Worm (Caenorhabditis elegans) whole organism, early embryonic: Measurements from ENCODE around the gene C07H4.1.

ENCODE experiments used
- B0310.2 ChIP-seq: sonication (generic microtip); optimal IDR thresholded peaks from 2 replicates; lab custom pipeline; 2016; ENCODE audit warnings: mild to moderate bottlenecking, missing genetic modification characterization, missing compliant biosample characterization
- F13C5.2 ChIP-seq: sonication (generic microtip); optimal IDR thresholded peaks from 2 replicates; lab custom pipeline; 2017; ENCODE audit warnings: mild to moderate bottlenecking, missing genetic modification characterization, inconsistent platforms, missing compliant biosample characterization
- aly-1 ChIP-seq: sonication (generic microtip); optimal IDR thresholded peaks from 2 replicates; lab custom pipeline; 2016; ENCODE audit warnings: missing genetic modification characterization, missing compliant biosample characterization
- ama-1 ChIP-seq: fragments of 150-350 bp; optimal IDR thresholded peaks from 2 replicates; lab custom pipeline; 2014
- ceh-13 ChIP-seq: fragments of 200-800 bp; sonication (Bioruptor generic); optimal IDR thresholded peaks from 2 replicates; lab custom pipeline; 2018; ENCODE audit warnings: mild to moderate bottlenecking, missing genetic modification characterization, missing compliant biosample characterization
- ceh-36 ChIP-seq: sonication (generic microtip); optimal IDR thresholded peaks from 2 replicates; lab custom pipeline; 2016; ENCODE audit warnings: missing genetic modification characterization, inconsistent platforms, missing compliant biosample characterization
- ets-7 ChIP-seq: sonication (generic microtip); optimal IDR thresholded peaks from 2 replicates; lab custom pipeline; 2016; ENCODE audit warnings: missing genotype, missing genetic modification characterization, missing compliant biosample characterization
- flt-1 ChIP-seq: fragments of 200-800 bp; sonication (Bioruptor generic); IDR thresholded peaks from 2 replicates; pipeline ENCODE4 v1.3.6; 2022; ENCODE audit warnings: missing genetic modification characterization, missing compliant biosample characterization
- hmbx-1 ChIP-seq: sonication (generic microtip); optimal IDR thresholded peaks from 2 replicates; lab custom pipeline; 2016; ENCODE audit warnings: mild to moderate bottlenecking, missing genetic modification characterization, missing compliant biosample characterization
- hmg-4 ChIP-seq: fragments of 200-800 bp; sonication (Bioruptor generic); optimal IDR thresholded peaks from 2 replicates; lab custom pipeline; 2018; ENCODE audit warnings: mild to moderate bottlenecking, missing genetic modification characterization, missing compliant biosample characterization
- hnd-1 ChIP-seq: sonication (generic microtip); optimal IDR thresholded peaks from 2 replicates; lab custom pipeline; 2016; ENCODE audit warnings: missing genetic modification characterization, missing compliant biosample characterization
- pes-1 ChIP-seq: fragments of 200-800 bp; sonication (Bioruptor generic); IDR thresholded peaks from 2 replicates; pipeline ENCODE4 v1.3.6; 2022; ENCODE audit warnings: missing genetic modification reagents, missing genetic modification characterization, missing compliant biosample characterization
- scrt-1 ChIP-seq: fragments of 200-800 bp; sonication (Bioruptor generic); IDR thresholded peaks from 2 replicates; pipeline ENCODE4 v1.3.6; 2022; ENCODE audit warnings: missing genetic modification characterization, missing compliant biosample characterization
- sea-1 ChIP-seq: fragments of 200-800 bp; sonication (Bioruptor generic); conservative IDR thresholded peaks from 2 replicates; pipeline ENCODE4 v1.3.6; 2022; ENCODE audit warnings: missing genetic modification characterization, missing compliant biosample characterization
- tbx-11 ChIP-seq: fragments of 200-800 bp; sonication (Bioruptor generic); IDR thresholded peaks from 2 replicates; pipeline ENCODE4 v1.3.6; 2022; ENCODE audit warnings: missing genetic modification characterization, missing compliant biosample characterization
- tbx-37 ChIP-seq: fragments of 200-800 bp; sonication (Bioruptor generic); conservative IDR thresholded peaks from 2 replicates; pipeline ENCODE4 v1.3.6; 2022; ENCODE audit warnings: missing genetic modification reagents, missing genetic modification characterization, missing compliant biosample characterization
- tra-4 ChIP-seq: sonication (generic microtip); optimal IDR thresholded peaks from 2 replicates; lab custom pipeline; 2017; ENCODE audit warnings: missing genetic modification characterization, missing compliant biosample characterization

The C07H4.1 gene

DNA sequence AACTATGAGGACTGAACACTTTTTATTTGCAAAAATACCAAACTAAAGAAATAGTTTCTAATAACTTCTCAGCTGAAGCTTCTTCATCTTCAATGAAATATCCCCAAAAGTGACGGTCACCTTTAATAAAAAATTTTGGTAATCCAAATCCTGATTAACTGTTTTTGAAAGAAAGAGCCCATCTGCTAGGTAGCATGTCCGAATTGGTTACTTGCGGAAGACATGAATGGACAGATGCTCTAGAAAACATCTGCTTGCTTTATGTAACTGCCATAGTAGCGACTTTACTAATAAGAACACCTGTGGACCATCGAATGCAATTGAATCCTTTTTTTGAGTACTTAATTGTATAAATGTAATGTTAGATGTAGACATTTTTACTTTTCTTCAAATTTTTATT lies 34.5 kb downstream of the C07H4.1 start:
- TF ChIP-seq ama-1 (lab: Kevin White, UChicago) (peak; percentile 79), ceh-36 (tag; lab: Kevin White, UChicago) (no peak)

DNA sequence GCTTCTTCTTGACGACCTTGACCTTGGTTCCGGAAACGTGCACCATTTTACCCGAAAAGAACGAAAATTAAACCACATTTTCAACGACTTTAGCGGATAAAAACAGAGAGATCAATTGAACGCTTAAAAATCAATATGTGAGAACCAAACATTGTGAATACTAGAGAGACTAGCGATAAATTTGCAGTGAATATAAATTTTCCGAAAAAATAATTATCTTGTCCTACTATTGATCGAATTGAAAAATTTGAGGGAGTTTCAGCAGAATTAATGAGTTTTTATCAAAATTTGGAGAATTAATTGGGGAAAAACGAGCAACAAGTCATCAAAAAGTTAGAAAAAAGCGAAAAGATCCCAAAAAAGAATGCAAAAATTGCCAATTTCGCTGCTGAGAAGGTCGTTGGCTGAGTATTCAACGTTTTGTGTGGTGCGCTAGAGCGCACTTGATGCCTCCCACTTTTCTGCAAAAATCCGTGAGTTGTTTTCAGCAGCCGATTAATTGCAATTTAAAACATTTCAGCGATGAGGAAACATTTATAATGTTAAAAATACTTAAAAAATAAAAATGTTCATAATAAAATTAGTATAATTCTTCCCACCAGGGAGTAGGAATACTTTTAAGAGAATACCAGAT lies 36.3 kb downstream of the C07H4.1 start, which contains the start of gene rpl-32:
rpl-32 (minus strand) TSS at position 51 of the 634 bp plus-strand sequence.
- TF ChIP-seq F13C5.2 (tag; lab: Kevin White, UChicago) (peak; percentile 65), scrt-1 (GFP tag; lab: Robert Waterston, UW) (no peak), ceh-13 (GFP tag; lab: Kevin White, UChicago) (no peak), hnd-1 (tag; lab: Kevin White, UChicago) (no peak), ceh-36 (tag; lab: Kevin White, UChicago) (no peak), pes-1 (GFP tag; lab: Robert Waterston, UW) (no peak), hmg-4 (peak; percentile 51), tbx-37 (GFP tag; lab: Robert Waterston, UW) (no peak), B0310.2 (tag; lab: Kevin White, UChicago) (no peak), tbx-11 (no peak), flt-1 (no peak)

DNA sequence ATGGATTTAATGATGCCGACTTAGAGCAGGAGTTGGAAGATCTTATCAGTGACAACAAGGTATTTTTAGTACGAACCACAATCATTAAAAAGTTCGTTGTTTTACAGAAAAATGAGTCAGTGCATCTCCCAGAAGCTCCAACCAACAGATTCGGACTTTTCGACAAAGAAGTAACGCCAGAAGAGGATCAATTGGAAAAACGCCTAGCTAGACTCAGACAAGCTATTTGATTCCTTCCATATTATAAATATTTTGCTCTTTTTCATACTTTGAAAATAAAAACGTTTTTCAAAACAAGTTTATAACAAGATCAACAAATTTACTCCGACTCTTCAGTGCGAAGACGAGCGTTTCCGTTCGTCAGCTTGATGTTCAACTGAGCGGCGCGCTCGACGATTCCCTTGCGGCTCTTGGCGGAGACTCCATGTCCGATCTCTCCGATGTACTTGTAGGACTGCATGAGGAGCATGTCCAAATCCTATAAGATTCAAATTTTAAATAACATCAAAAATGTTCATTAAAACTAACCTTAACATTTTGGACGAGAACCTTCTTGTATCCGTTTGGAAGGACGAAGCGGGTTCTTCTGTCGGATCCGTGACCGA lies 37.2 kb downstream of the C07H4.1 start:
- no peak for TF ChIP-seq tra-4
- TF ChIP-seq flt-1, result no peak
- no peak for TF ChIP-seq aly-1 (tag; lab: Kevin White, UChicago)
- TF ChIP-seq tbx-37 (GFP tag; lab: Robert Waterston, UW), result no peak
- TF ChIP-seq tbx-11, result no peak
- TF ChIP-seq hnd-1 (tag; lab: Kevin White, UChicago), result no peak
- TF ChIP-seq ceh-13 (GFP tag; lab: Kevin White, UChicago), result no peak
- no peak for TF ChIP-seq B0310.2 (tag; lab: Kevin White, UChicago)
- TF ChIP-seq pes-1 (GFP tag; lab: Robert Waterston, UW), result no peak
- TF ChIP-seq sea-1 (GFP tag; lab: Robert Waterston, UW), result no peak
- no peak for TF ChIP-seq hmg-4
- TF ChIP-seq ets-7 (tag; lab: Kevin White, UChicago), result no peak
- no peak for TF ChIP-seq F13C5.2 (tag; lab: Kevin White, UChicago)
- no peak for TF ChIP-seq scrt-1 (GFP tag; lab: Robert Waterston, UW)
- TF ChIP-seq ceh-36 (tag; lab: Kevin White, UChicago), result no peak
- TF ChIP-seq hmbx-1 (tag; lab: Kevin White, UChicago), result no peak
- TF ChIP-seq ama-1 (lab: Kevin White, UChicago), result no peak

DNA sequence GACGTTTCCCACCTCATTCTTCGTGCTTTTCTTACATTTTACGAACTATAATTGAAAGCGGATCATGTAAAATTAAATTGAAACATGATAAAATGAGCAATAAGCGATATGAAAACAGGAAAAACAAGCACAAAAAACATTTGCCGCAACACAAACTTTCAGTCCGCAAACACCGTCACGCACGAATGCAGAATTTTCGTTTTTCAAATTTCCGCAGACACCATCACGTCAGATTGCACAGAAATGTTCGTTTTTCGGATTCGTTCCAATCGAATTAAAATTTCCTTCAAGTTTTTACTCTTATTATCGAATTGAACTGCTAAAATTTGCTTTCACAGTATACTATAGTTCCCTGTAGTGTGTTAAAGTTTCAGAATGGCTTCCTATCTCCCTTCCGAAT lies 38.9 kb downstream of the C07H4.1 start, which contains the start of gene chmp-7:
chmp-7 (plus strand) TSS at position 369 of the 400 bp plus-strand sequence.
- TF ChIP-seq scrt-1 (GFP tag; lab: Robert Waterston, UW) (peak; percentile 66; the same call in 1 of the 2 replicates), aly-1 (tag; lab: Kevin White, UChicago) (no peak), hmg-4 (peak; percentile 50), sea-1 (GFP tag; lab: Robert Waterston, UW) (no peak), ama-1 (lab: Kevin White, UChicago) (no peak), F13C5.2 (tag; lab: Kevin White, UChicago) (peak; percentile 79)

DNA sequence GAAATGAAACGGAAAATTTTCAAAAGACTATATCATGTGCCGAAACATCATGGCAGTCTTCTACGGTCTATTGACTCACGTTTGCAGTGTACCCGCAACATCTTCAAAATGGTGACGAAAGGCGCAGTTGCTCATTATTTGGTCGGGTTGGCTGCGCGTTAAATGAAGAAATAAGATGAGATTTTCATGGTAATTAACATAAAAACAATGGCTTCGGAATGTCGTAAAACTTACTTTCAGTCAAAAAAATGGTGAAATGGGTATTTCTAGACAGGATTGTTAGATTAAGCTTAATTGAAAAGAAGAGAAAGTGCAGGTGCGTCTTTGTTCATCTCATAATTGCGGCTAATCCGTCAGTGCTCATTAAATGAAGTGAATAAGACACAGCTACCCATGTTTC lies 39.9 kb downstream of the C07H4.1 start, which contains the start of gene T24B8.7:
T24B8.7 (minus strand) TSS at position 101 of the 400 bp plus-strand sequence.
- TF ChIP-seq flt-1 (no peak), aly-1 (tag; lab: Kevin White, UChicago) (no peak), F13C5.2 (tag; lab: Kevin White, UChicago) (no peak), hmg-4 (no peak), B0310.2 (tag; lab: Kevin White, UChicago) (no peak), tra-4 (no peak), ceh-36 (tag; lab: Kevin White, UChicago) (no peak), hnd-1 (tag; lab: Kevin White, UChicago) (no peak), hmbx-1 (tag; lab: Kevin White, UChicago) (no peak), scrt-1 (GFP tag; lab: Robert Waterston, UW) (no peak), pes-1 (GFP tag; lab: Robert Waterston, UW) (no peak), tbx-11 (no peak), sea-1 (GFP tag; lab: Robert Waterston, UW) (no peak), ets-7 (tag; lab: Kevin White, UChicago) (no peak), ama-1 (lab: Kevin White, UChicago) (no peak), tbx-37 (GFP tag; lab: Robert Waterston, UW) (no peak)

ce11 chrII:9042059-9042458 lies 51.4 kb downstream of the C07H4.1 start:
- TF ChIP-seq pes-1 (GFP tag; lab: Robert Waterston, UW) (no peak), sea-1 (GFP tag; lab: Robert Waterston, UW) (no peak), ets-7 (tag; lab: Kevin White, UChicago) (no peak), hnd-1 (tag; lab: Kevin White, UChicago) (no peak), B0310.2 (tag; lab: Kevin White, UChicago) (no peak)

- TF ChIP-seq hmg-4 (no peak), F13C5.2 (tag; lab: Kevin White, UChicago) (no peak), hmbx-1 (tag; lab: Kevin White, UChicago) (no peak), pes-1 (GFP tag; lab: Robert Waterston, UW) (no peak), ets-7 (tag; lab: Kevin White, UChicago) (no peak), ama-1 (lab: Kevin White, UChicago) (peak; percentile 16)
These were observed 52.2 kb downstream of the C07H4.1 start, which contains the start of gene F37B12.3 for ce11 chrII:9041306-9041705. TSS of gene F37B12.3 (minus strand) at chrII:9041406.
